Fruit fly (Drosophila melanogaster): ENCODE data around the gene sog.

Gene sog

DNA sequence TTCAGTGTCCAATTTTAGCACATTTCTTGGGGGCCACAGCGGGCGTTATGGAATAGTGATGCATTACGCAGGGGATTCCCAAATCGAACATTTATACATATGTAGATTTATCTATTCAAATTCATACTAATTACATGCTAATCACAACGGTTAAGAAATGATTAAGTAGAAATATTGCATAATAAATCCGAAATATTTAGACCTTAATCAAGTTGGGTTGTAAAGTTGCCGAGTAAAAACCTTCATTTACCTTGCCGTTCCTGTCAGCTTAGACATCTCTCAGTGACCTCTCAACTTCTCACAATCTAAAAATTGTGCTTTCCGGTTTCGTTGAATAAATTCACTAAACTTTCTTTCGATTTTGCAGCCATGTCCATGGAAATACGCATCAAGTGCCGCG lies 10.7 kb upstream of the sog start, which contains the start of gene CG8117:
TSS of gene CG8117 (plus strand) at position 301 of the 400 bp plus-strand sequence.
- TF ChIP-seq sage (GFP tag; optimal IDR thresholded peaks at IDR 0.05) = no peak
- TF ChIP-seq OdsH (GFP tag; optimal IDR thresholded peaks at IDR 0.05) = no peak
- TF ChIP-seq rgr (GFP tag; optimal IDR thresholded peaks at IDR 0.05) = no peak
- TF ChIP-seq lola (GFP tag; optimal IDR thresholded peaks at IDR 0.05) = no peak
- TF ChIP-seq CG32264 (GFP tag; optimal IDR thresholded peaks at IDR 0.05) = no peak
- TF ChIP-seq Hr83 (GFP tag; optimal IDR thresholded peaks at IDR 0.05; ENCODE audit: poor library complexity, severe bottlenecking) = no peak
- TF ChIP-seq jim (GFP tag; optimal IDR thresholded peaks at IDR 0.05) = no peak
- no peak for TF ChIP-seq psq (GFP tag; optimal IDR thresholded peaks at IDR 0.05)
- no peak for TF ChIP-seq Rel (GFP tag; optimal IDR thresholded peaks at IDR 0.05)
- no peak for TF ChIP-seq Rel (tag; optimal IDR thresholded peaks at IDR 0.05)
- TF ChIP-seq woc (GFP tag; optimal IDR thresholded peaks at IDR 0.05) = no peak
- TF ChIP-seq N (GFP tag; optimal IDR thresholded peaks at IDR 0.05) = no peak
- TF ChIP-seq usp (GFP tag; optimal IDR thresholded peaks at IDR 0.05) = no peak
- TF ChIP-seq foxo (GFP tag; optimal IDR thresholded peaks at IDR 0.05) = no peak

DNA sequence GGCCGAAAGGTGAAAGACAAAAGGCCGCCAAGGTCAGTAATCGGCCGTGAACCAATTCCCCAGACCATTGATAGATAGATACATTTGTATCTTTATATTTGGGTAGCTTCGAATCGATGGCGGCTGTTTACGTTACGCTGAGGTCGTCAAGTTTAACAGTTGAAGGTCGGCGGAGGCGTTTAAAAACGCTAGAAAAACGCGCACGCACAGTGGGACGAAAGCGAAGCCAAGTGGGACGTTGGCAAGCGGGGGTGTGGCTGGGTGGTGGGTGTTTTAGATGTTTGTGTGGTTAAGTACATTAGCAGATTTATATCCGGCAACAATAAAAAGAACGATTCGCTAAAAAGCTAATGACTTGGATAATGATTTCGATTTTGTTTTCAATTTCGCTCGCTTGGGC lies 10.0 kb upstream of the sog start:
- TF ChIP-seq Mio (GFP tag; optimal IDR thresholded peaks at IDR 0.05) (no peak), Sp1 (GFP tag; optimal IDR thresholded peaks at IDR 0.05) (no peak), pan (optimal IDR thresholded peaks at IDR 0.05) (no peak), brk (GFP tag; optimal IDR thresholded peaks at IDR 0.05) (no peak), foxo (GFP tag; optimal IDR thresholded peaks at IDR 0.05) (no peak), Hr78 (GFP tag; optimal IDR thresholded peaks at IDR 0.05) (no peak), CG9705 (GFP tag; optimal IDR thresholded peaks at IDR 0.05) (no peak), CG32264 (GFP tag; optimal IDR thresholded peaks at IDR 0.05) (no peak), dl (GFP tag; optimal IDR thresholded peaks at IDR 0.05; ENCODE audit: insufficient read depth in 1 of 2, partially characterized antibody in 2 of 2) (no peak)

DNA sequence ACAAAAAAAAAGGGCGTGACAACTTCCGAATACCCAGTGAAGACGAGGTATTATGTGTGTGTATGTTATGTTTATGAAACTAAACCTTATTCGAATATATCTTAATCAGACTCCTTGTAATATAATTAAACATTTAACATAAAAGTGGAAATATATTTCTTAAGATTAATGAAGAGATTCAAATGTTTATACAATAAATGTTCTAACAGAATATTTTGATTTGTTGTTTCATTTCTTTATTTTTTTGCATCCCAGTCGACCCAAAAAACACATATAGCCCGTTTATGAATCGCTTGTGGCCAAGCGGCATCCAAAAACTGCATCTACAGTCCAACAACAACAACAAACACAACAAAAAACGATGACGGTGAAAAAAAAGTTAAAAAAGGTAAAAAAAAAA lies 8.8 kb upstream of the sog start:
- TF ChIP-seq psq (GFP tag; optimal IDR thresholded peaks at IDR 0.05) (peak; percentile 43), Vsx2 (GFP tag; optimal IDR thresholded peaks at IDR 0.05; ENCODE audit: partially characterized antibody) (no peak), GATAd (GFP tag; optimal IDR thresholded peaks at IDR 0.05) (no peak), dsf (GFP tag; optimal IDR thresholded peaks at IDR 0.05; ENCODE audit: borderline replicate concordance) (no peak), Jra (GFP tag; optimal IDR thresholded peaks at IDR 0.05) (no peak), Rel (GFP tag; optimal IDR thresholded peaks at IDR 0.05) (no peak), Rel (tag; optimal IDR thresholded peaks at IDR 0.05) (no peak), usp (GFP tag; optimal IDR thresholded peaks at IDR 0.05) (no peak), Mio (GFP tag; optimal IDR thresholded peaks at IDR 0.05) (no peak), ey (GFP tag; optimal IDR thresholded peaks at IDR 0.05) (peak; percentile 48), N (GFP tag; optimal IDR thresholded peaks at IDR 0.05) (no peak), lola (GFP tag; optimal IDR thresholded peaks at IDR 0.05) (no peak), dmrt93B (GFP tag; optimal IDR thresholded peaks at IDR 0.05) (peak; percentile 47), Hnf4 (GFP tag; optimal IDR thresholded peaks at IDR 0.05) (peak; percentile 22), foxo (GFP tag; optimal IDR thresholded peaks at IDR 0.05) (peak in 1 of 2 experiments; percentile 67), HLH106 (tag; optimal IDR thresholded peaks at IDR 0.05) (peak; percentile 80), rgr (GFP tag; optimal IDR thresholded peaks at IDR 0.05) (peak; percentile 42), sv (GFP tag; optimal IDR thresholded peaks at IDR 0.05) (no peak), dl (GFP tag; optimal IDR thresholded peaks at IDR 0.05; ENCODE audit: insufficient read depth in 1 of 2, partially characterized antibody in 2 of 2) (no peak), fru (GFP tag; optimal IDR thresholded peaks at IDR 0.05) (peak; percentile 64), Hr83 (GFP tag; optimal IDR thresholded peaks at IDR 0.05; ENCODE audit: poor library complexity, severe bottlenecking) (no peak), pan (optimal IDR thresholded peaks at IDR 0.05) (no peak), tai (GFP tag; optimal IDR thresholded peaks at IDR 0.05) (no peak), sage (GFP tag; optimal IDR thresholded peaks at IDR 0.05) (no peak), Hr78 (GFP tag; optimal IDR thresholded peaks at IDR 0.05) (no peak), jim (GFP tag; optimal IDR thresholded peaks at IDR 0.05) (no peak), OdsH (GFP tag; optimal IDR thresholded peaks at IDR 0.05) (peak; percentile 62), brk (GFP tag; optimal IDR thresholded peaks at IDR 0.05) (no peak), CG32264 (GFP tag; optimal IDR thresholded peaks at IDR 0.05) (no peak), CG9705 (GFP tag; optimal IDR thresholded peaks at IDR 0.05) (no peak), Dfd (GFP tag; optimal IDR thresholded peaks at IDR 0.05) (no peak), Sp1 (GFP tag; optimal IDR thresholded peaks at IDR 0.05) (peak; percentile 78), woc (GFP tag; optimal IDR thresholded peaks at IDR 0.05) (peak; percentile 65), br (GFP tag; optimal IDR thresholded peaks at IDR 0.05) (peak; percentile 21), Abd-B (GFP tag; optimal IDR thresholded peaks at IDR 0.05) (no peak), Dif (GFP tag; optimal IDR thresholded peaks at IDR 0.05; ENCODE audit: partially characterized antibody) (no peak), h (GFP tag; optimal IDR thresholded peaks at IDR 0.05) (peak; percentile 60), CrebA (GFP tag; optimal IDR thresholded peaks at IDR 0.05; ENCODE audit: borderline replicate concordance) (no peak), Myc (optimal IDR thresholded peaks at IDR 0.05) (no peak)
